Worm (Caenorhabditis elegans): ENCODE measurements around the gene daf-3.

- TF ChIP-seq him-1 (tag; optimal IDR thresholded peaks at IDR 0.05): peak; percentile 51
- no peak for TF ChIP-seq dao-5 (tag; optimal IDR thresholded peaks at IDR 0.05)
Observed at ce11 chrX:844649-845048, 19.4 kb upstream of the daf-3 start.
